Worm (Caenorhabditis elegans) whole organism, L1 larva: Measurements from ENCODE around the gene ceh-90.
A peak's percentile ranks its signal among the peaks of the same experiment; 100 is the strongest.

Experiments
- C04F5.9 ChIP-seq: sonication (generic microtip); optimal IDR thresholded peaks from 2 replicates; lab custom pipeline; 2016; ENCODE audit warnings: missing genetic modification characterization, missing compliant biosample characterization
- C34B4.2 ChIP-seq: sonication (generic microtip); optimal IDR thresholded peaks from 2 replicates; lab custom pipeline; 2017; ENCODE audit warnings: mild to moderate bottlenecking, missing genetic modification characterization, missing compliant biosample characterization
- F16B12.6 ChIP-seq: fragments of 150-350 bp; optimal IDR thresholded peaks from 2 replicates; lab custom pipeline; 2014; ENCODE audit warnings: missing biosample characterization, missing genetic modification characterization
- aha-1 ChIP-seq: fragments of 150-350 bp; optimal IDR thresholded peaks from 2 replicates; lab custom pipeline; 2014; ENCODE audit warnings: missing biosample characterization, missing genetic modification characterization
- alr-1 ChIP-seq: fragments of 200-800 bp; sonication (Bioruptor generic); optimal IDR thresholded peaks from 2 replicates; lab custom pipeline; 2018; ENCODE audit warnings: borderline replicate concordance, mild to moderate bottlenecking, missing genetic modification characterization, missing compliant biosample characterization
- aly-2 ChIP-seq: fragments of 150-350 bp; optimal IDR thresholded peaks from 2 replicates; lab custom pipeline; 2014; ENCODE audit warnings: missing biosample characterization, missing genetic modification characterization
- ama-1 ChIP-seq: fragments of 150-350 bp; optimal IDR thresholded peaks from 2 replicates; lab custom pipeline; 2014
- ceh-63 ChIP-seq: fragments of 200-800 bp; sonication (Bioruptor generic); optimal IDR thresholded peaks from 2 replicates; lab custom pipeline; 2018; ENCODE audit warnings: mild to moderate bottlenecking, missing genetic modification characterization, missing compliant biosample characterization
- ceh-8 ChIP-seq: fragments of 200-800 bp; sonication (Bioruptor generic); optimal IDR thresholded peaks from 2 replicates; lab custom pipeline; 2018; ENCODE audit warnings: mild to moderate bottlenecking, missing genetic modification characterization, moderate library complexity, missing compliant biosample characterization
- ceh-82 ChIP-seq, 3 experiments: fragments of 150-350 bp in 1 of 3; sonication (generic microtip) in 2 of 3; optimal IDR thresholded peaks; 2 replicates each; lab custom pipeline; 2014 to 2017; ENCODE audit warnings: missing biosample characterization in 3 of 3, missing genetic modification characterization in 3 of 3
- efl-1 ChIP-seq, 4 experiments: fragments of 150-350 bp; optimal IDR thresholded peaks in 3 of 4; peaks in 1 of 4; 1 replicate in 1 of 4; 2 replicates in 3 of 4; lab custom pipeline; 2014; ENCODE audit warnings: missing biosample characterization in 2 of 4, missing genetic modification characterization in 2 of 4, missing genetic modification reagents in 2 of 4
- efl-3 ChIP-seq: fragments of 200-800 bp; sonication (Bioruptor generic); optimal IDR thresholded peaks from 2 replicates; lab custom pipeline; 2018; ENCODE audit warnings: mild to moderate bottlenecking, missing genetic modification characterization, missing compliant biosample characterization
- elt-2 ChIP-seq: sonication (generic microtip); optimal IDR thresholded peaks from 2 replicates; lab custom pipeline; 2016; ENCODE audit warnings: missing genetic modification characterization, mild to moderate bottlenecking, inconsistent platforms, missing compliant biosample characterization, missing genetic modification reagents
- elt-3 ChIP-seq, 6 experiments: fragments of 150-350 bp in 1 of 6; sonication (generic microtip); optimal IDR thresholded peaks; 2 replicates each; lab custom pipeline; 2017 to 2018; ENCODE audit warnings: missing biosample characterization in 6 of 6, missing genetic modification characterization in 6 of 6, inconsistent platforms in 1 of 6
- ets-5 ChIP-seq: fragments of 200-800 bp; sonication (Bioruptor generic); IDR thresholded peaks from 2 replicates; pipeline ENCODE4 v1.3.6; 2022; ENCODE audit warnings: missing genetic modification characterization, missing compliant biosample characterization
- fkh-10 ChIP-seq: sonication (generic microtip); optimal IDR thresholded peaks from 2 replicates; lab custom pipeline; 2017; ENCODE audit warnings: missing biosample characterization, missing genetic modification reagents, missing genetic modification characterization
- fkh-4 ChIP-seq: sonication (generic microtip); optimal IDR thresholded peaks from 2 replicates; lab custom pipeline; 2016; ENCODE audit warnings: missing compliant biosample characterization, missing genetic modification characterization, borderline replicate concordance
- fkh-8 ChIP-seq: sonication (generic microtip); optimal IDR thresholded peaks from 2 replicates; lab custom pipeline; 2016; ENCODE audit warnings: mild to moderate bottlenecking, missing genetic modification characterization, missing compliant biosample characterization
- grh-1 ChIP-seq: fragments of 200-800 bp; sonication (Bioruptor generic); IDR thresholded peaks from 2 replicates; pipeline ENCODE4 v1.3.6; 2022; ENCODE audit warnings: missing genetic modification reagents, missing genetic modification characterization, missing compliant biosample characterization
- hpl-2 ChIP-seq: fragments of 150-350 bp; optimal IDR thresholded peaks from 2 replicates; lab custom pipeline; 2014; ENCODE audit warnings: missing biosample characterization, missing genetic modification reagents, missing genetic modification characterization
- irx-1 ChIP-seq: sonication (generic microtip); optimal IDR thresholded peaks from 2 replicates; lab custom pipeline; 2016; ENCODE audit warnings: missing genetic modification characterization, missing compliant biosample characterization
- jun-1 ChIP-seq: fragments of 150-350 bp; optimal IDR thresholded peaks from 2 replicates; lab custom pipeline; 2014; ENCODE audit warnings: missing biosample characterization, missing genetic modification reagents, missing genetic modification characterization
- lin-15B ChIP-seq: fragments of 150-350 bp; sonication (generic microtip); optimal IDR thresholded peaks from 3 replicates; lab custom pipeline; 2014; ENCODE audit warnings: missing biosample characterization, missing genetic modification characterization
- lir-3 ChIP-seq: sonication (generic microtip); optimal IDR thresholded peaks from 2 replicates; lab custom pipeline; 2016; ENCODE audit warnings: mild to moderate bottlenecking, missing genetic modification characterization, moderate library complexity, missing compliant biosample characterization; ENCODE audit not compliant: poor library complexity
- lsy-2 ChIP-seq, 2 experiments: fragments of 150-350 bp; optimal IDR thresholded peaks; 2 replicates each; lab custom pipeline; 2014; ENCODE audit warnings: missing biosample characterization in 2 of 2, missing genetic modification characterization in 2 of 2
- mep-1 ChIP-seq: fragments of 150-350 bp; optimal IDR thresholded peaks from 2 replicates; lab custom pipeline; 2014; ENCODE audit warnings: missing biosample characterization, missing genetic modification characterization
- nhr-11 ChIP-seq: fragments of 150-350 bp; optimal IDR thresholded peaks from 2 replicates; lab custom pipeline; 2014; ENCODE audit warnings: missing biosample characterization, missing genetic modification characterization
- nhr-12 ChIP-seq: sonication (generic microtip); optimal IDR thresholded peaks from 2 replicates; lab custom pipeline; 2017; ENCODE audit warnings: missing biosample characterization, missing genetic modification characterization
- nhr-19 ChIP-seq: fragments of 200-800 bp; sonication (Bioruptor generic); conservative IDR thresholded peaks from 2 replicates; pipeline ENCODE4 v1.3.6; 2022; ENCODE audit warnings: missing genetic modification characterization, missing compliant biosample characterization
- nhr-237 ChIP-seq: fragments of 150-350 bp; optimal IDR thresholded peaks from 2 replicates; lab custom pipeline; 2014; ENCODE audit warnings: missing biosample characterization, missing genetic modification characterization
- nhr-28 ChIP-seq: fragments of 150-350 bp; optimal IDR thresholded peaks from 2 replicates; lab custom pipeline; 2014; ENCODE audit warnings: missing biosample characterization, missing genetic modification characterization
- nhr-47 ChIP-seq: sonication (generic microtip); optimal IDR thresholded peaks from 2 replicates; lab custom pipeline; 2016; ENCODE audit warnings: mild to moderate bottlenecking, missing genetic modification characterization, moderate library complexity, missing compliant biosample characterization
- nhr-71 ChIP-seq: sonication (generic microtip); optimal IDR thresholded peaks from 2 replicates; lab custom pipeline; 2016; ENCODE audit warnings: mild to moderate bottlenecking, missing genetic modification characterization, moderate library complexity, missing compliant biosample characterization
- nhr-76 ChIP-seq: sonication (generic microtip); optimal IDR thresholded peaks from 2 replicates; lab custom pipeline; 2017; ENCODE audit warnings: missing biosample characterization, missing genetic modification characterization
- nhr-90 ChIP-seq: sonication (generic microtip); optimal IDR thresholded peaks from 2 replicates; lab custom pipeline; 2016; ENCODE audit warnings: mild to moderate bottlenecking, missing genetic modification characterization, missing compliant biosample characterization; ENCODE audit not compliant: poor library complexity
- pag-3 ChIP-seq: sonication (generic microtip); optimal IDR thresholded peaks from 2 replicates; lab custom pipeline; 2017; ENCODE audit warnings: missing genetic modification characterization, mild to moderate bottlenecking, missing compliant biosample characterization, antibody characterized with exemption, borderline replicate concordance; ENCODE audit not compliant: insufficient read depth
- snpc-4 ChIP-seq: fragments of 150-350 bp; optimal IDR thresholded peaks from 2 replicates; lab custom pipeline; 2014; ENCODE audit warnings: missing biosample characterization, missing genetic modification characterization
- sptf-1 ChIP-seq: fragments of 150-350 bp; optimal IDR thresholded peaks from 2 replicates; lab custom pipeline; 2014; ENCODE audit warnings: missing biosample characterization, missing genetic modification characterization
- swsn-7 ChIP-seq: sonication (generic microtip); optimal IDR thresholded peaks from 2 replicates; lab custom pipeline; 2016; ENCODE audit warnings: missing genetic modification characterization, missing compliant biosample characterization
- tbx-2 ChIP-seq: sonication (generic microtip); optimal IDR thresholded peaks from 2 replicates; lab custom pipeline; 2016; ENCODE audit warnings: missing genetic modification characterization, missing compliant biosample characterization
- tlp-1 ChIP-seq: fragments of 150-350 bp; optimal IDR thresholded peaks from 2 replicates; lab custom pipeline; 2014; ENCODE audit warnings: missing biosample characterization, missing genetic modification characterization
- unc-30 ChIP-seq: sonication (generic microtip); optimal IDR thresholded peaks from 2 replicates; lab custom pipeline; 2017; ENCODE audit warnings: missing biosample characterization, missing genetic modification characterization
- unc-62 ChIP-seq: fragments of 150-350 bp; optimal IDR thresholded peaks from 2 replicates; lab custom pipeline; 2014; ENCODE audit warnings: missing biosample characterization, missing genetic modification reagents, missing genetic modification characterization
- vab-15 ChIP-seq: sonication (generic microtip); optimal IDR thresholded peaks from 2 replicates; lab custom pipeline; 2017; ENCODE audit warnings: missing genotype, mild to moderate bottlenecking, missing genetic modification characterization, missing compliant biosample characterization
- zag-1 ChIP-seq: fragments of 150-350 bp; optimal IDR thresholded peaks from 2 replicates; lab custom pipeline; 2014; ENCODE audit warnings: missing biosample characterization, missing genetic modification characterization
- zip-4 ChIP-seq: fragments of 200-800 bp; sonication (Bioruptor generic); optimal IDR thresholded peaks from 2 replicates; lab custom pipeline; 2018; ENCODE audit warnings: mild to moderate bottlenecking, missing genetic modification characterization, moderate library complexity, missing compliant biosample characterization
- ztf-11 ChIP-seq, 2 experiments: sonication (generic microtip); optimal IDR thresholded peaks; 2 replicates each; lab custom pipeline; 2016 to 2017; ENCODE audit warnings: missing genetic modification characterization in 2 of 2, missing biosample characterization in 1 of 2, missing compliant biosample characterization in 1 of 2
- ztf-4 ChIP-seq: fragments of 150-350 bp; optimal IDR thresholded peaks from 2 replicates; lab custom pipeline; 2014; ENCODE audit warnings: missing biosample characterization, missing genetic modification characterization

Gene ceh-90

DNA sequence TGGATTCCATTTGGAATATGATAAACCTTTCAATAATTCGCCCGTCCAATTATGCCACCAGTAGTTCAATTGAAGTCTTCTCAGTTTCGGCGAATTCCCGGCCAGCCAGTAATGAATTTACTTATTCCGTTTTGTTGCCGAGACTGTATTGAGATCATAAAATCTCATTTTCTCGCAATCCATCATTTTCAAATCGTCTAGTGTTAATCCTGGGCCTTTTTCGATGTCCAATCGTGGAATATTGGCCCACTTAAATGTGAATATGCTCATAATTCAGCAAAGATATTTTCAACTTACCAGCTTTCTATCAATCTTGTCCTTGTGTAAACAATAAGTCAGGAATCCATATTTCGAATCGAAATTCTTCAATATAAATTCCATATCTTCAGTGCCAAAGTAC is 4.2 kb downstream of the ceh-90 start:
- no peak for TF ChIP-seq ets-5 (GFP tag; lab: Robert Waterston, UW)
- TF ChIP-seq irx-1 (tag; lab: Kevin White, UChicago): no peak
- no peak for TF ChIP-seq nhr-90 (tag; lab: Kevin White, UChicago)
- TF ChIP-seq aly-2 (tag; lab: Kevin White, UChicago): no peak
- TF ChIP-seq efl-1 (optimal IDR thresholded peaks at IDR 0.05; lab: Kevin White, UChicago): no peak
- no peak for TF ChIP-seq efl-1 (GFP tag; optimal IDR thresholded peaks at IDR 0.05 in 1 of 2; lab: Kevin White, UChicago)
- no peak for TF ChIP-seq vab-15 (tag; lab: Kevin White, UChicago)
- TF ChIP-seq ceh-82 (tag; optimal IDR thresholded peaks at IDR 0.05; lab: Kevin White, UChicago): no peak
- TF ChIP-seq fkh-10 (GFP tag; lab: Kevin White, UChicago): no peak
- no peak for TF ChIP-seq swsn-7
- no peak for TF ChIP-seq tbx-2 (tag; lab: Kevin White, UChicago)
- TF ChIP-seq aha-1 (tag; lab: Kevin White, UChicago): no peak

DNA sequence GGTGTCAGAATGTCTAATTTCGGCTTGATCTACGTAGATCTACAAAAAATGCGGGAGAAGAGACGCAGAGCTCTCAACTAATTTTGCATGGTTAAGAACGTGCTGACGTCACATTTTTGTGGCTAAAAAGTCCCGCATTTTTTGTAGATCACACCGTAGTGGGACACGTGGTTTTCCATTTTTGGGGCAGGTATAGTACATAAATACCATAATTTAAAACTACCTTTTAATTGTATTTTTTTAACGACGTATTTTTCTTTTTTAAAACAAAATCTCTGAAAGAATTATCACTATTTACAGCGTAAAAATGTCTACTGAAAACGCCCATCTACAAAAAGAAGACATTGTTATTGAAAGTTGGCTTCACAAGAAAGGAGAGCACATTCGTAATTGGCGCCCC is 9.4 kb downstream of the ceh-90 start, which contains the start of gene akt-2:
Gene akt-2, plus strand, starts transcription at position 301 of the 400 bp plus-strand sequence.
- no peak for TF ChIP-seq efl-1 (optimal IDR thresholded peaks at IDR 0.05; lab: Kevin White, UChicago)
- no peak for TF ChIP-seq efl-1 (GFP tag; optimal IDR thresholded peaks at IDR 0.05 in 1 of 2; lab: Kevin White, UChicago)
- no peak for TF ChIP-seq sptf-1 (tag; lab: Kevin White, UChicago)
- no peak for TF ChIP-seq aha-1 (tag; lab: Kevin White, UChicago)
- no peak for TF ChIP-seq nhr-237
- TF ChIP-seq nhr-76 (tag; lab: Kevin White, UChicago): no peak
- no peak for TF ChIP-seq aly-2 (tag; lab: Kevin White, UChicago)

DNA sequence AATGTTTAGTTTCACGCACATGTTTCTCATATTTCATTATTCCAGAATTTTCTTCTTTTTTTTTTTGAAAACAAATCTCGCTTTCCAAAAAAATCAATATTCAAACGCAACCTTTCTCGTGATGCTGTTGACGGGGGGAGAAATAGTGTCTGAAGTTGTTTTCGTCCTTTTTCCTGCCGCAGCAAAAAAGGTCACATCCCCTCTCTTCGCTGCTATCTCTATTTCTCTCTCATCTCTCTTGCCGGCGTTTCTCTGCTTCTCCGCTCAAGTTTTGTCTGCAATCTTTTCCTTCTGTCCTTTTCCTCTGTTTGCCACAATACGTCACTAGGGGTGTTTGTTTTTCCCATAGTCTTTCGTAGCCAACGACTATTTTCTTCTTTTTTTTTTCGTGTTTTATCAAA is 10.1 kb downstream of the ceh-90 start:
- peak; percentile 58 for TF ChIP-seq nhr-19
- peak; percentile 86 for TF ChIP-seq mep-1 (tag; lab: Kevin White, UChicago)
- TF ChIP-seq lsy-2 (tag; optimal IDR thresholded peaks at IDR 0.05; lab: Kevin White, UChicago): peak; percentile 66 to 81
- no peak for TF ChIP-seq alr-1 (tag; lab: Kevin White, UChicago)
- no peak for TF ChIP-seq ets-5 (GFP tag; lab: Robert Waterston, UW)
- peak; percentile 72 for TF ChIP-seq pag-3 (tag; lab: Kevin White, UChicago)
- TF ChIP-seq ceh-8 (GFP tag; lab: Kevin White, UChicago): no peak
- TF ChIP-seq ztf-11 (tag; optimal IDR thresholded peaks at IDR 0.05; lab: Kevin White, UChicago): no peak
- TF ChIP-seq elt-3 (tag; optimal IDR thresholded peaks at IDR 0.05; lab: Kevin White, UChicago): peak in 3 of 6 experiments; percentile 64 to 90 (median 75)
- peak; percentile 43 for TF ChIP-seq jun-1 (tag; lab: Kevin White, UChicago)
- TF ChIP-seq lir-3: no peak
- TF ChIP-seq ceh-63: no peak
- no peak for TF ChIP-seq snpc-4 (tag; lab: Kevin White, UChicago)
- peak; percentile 70 for TF ChIP-seq fkh-10 (GFP tag; lab: Kevin White, UChicago)
- TF ChIP-seq unc-62 (GFP tag; lab: Kevin White, UChicago): no peak
- TF ChIP-seq aha-1 (tag; lab: Kevin White, UChicago): no peak
- no peak for TF ChIP-seq efl-3
- peak; percentile 43 for TF ChIP-seq elt-2 (tag; lab: Kevin White, UChicago)
- TF ChIP-seq zag-1: no peak
- no peak for TF ChIP-seq tlp-1 (tag; lab: Kevin White, UChicago)
- no peak for TF ChIP-seq nhr-28 (tag; lab: Kevin White, UChicago)
- peak; percentile 90 for TF ChIP-seq nhr-71 (tag; lab: Kevin White, UChicago)
- TF ChIP-seq zip-4: no peak
- peak; percentile 11 for TF ChIP-seq ama-1 (lab: Kevin White, UChicago)
- peak; percentile 13 for TF ChIP-seq F16B12.6 (tag; lab: Kevin White, UChicago)
- TF ChIP-seq C04F5.9: no peak
- TF ChIP-seq fkh-4 (tag; lab: Kevin White, UChicago): no peak
- no peak for TF ChIP-seq nhr-12 (tag; lab: Kevin White, UChicago)
- TF ChIP-seq tbx-2 (tag; lab: Kevin White, UChicago): peak; percentile 75
- peak; percentile 77 for TF ChIP-seq nhr-47 (tag; lab: Kevin White, UChicago)
- TF ChIP-seq hpl-2 (GFP tag; lab: Kevin White, UChicago): peak; percentile 43
- TF ChIP-seq C34B4.2 (tag; lab: Kevin White, UChicago): no peak
- TF ChIP-seq ztf-4: no peak
- TF ChIP-seq nhr-11 (tag; lab: Kevin White, UChicago): peak; percentile 51
- TF ChIP-seq fkh-8: peak; percentile 84
- no peak; the same call in 1 of the 2 replicates for TF ChIP-seq grh-1 (GFP tag; lab: Robert Waterston, UW)
- no peak for TF ChIP-seq lin-15B (tag; lab: Kevin White, UChicago)
- TF ChIP-seq unc-30: no peak
